Worm (Caenorhabditis elegans): Measurements from ENCODE around the gene swt-2.

DNA sequence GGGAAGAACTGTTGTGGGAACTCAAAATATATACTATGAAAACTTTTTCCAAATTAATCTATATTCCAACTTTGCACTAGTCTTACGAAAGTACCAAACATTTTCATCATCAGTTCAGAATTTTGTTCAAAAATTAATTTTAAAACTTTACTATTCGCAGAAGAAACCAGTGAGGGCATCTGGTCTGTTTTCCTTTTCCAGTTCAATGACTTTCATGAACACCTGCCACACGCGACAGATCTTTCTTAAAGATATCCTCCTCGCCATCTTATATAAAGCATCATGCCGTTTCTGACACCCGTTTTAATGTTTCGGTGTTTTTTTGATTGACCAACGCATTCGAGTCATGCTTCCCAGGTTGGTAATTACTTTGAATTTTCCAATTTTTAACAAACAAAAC, 3.0 kb downstream of the swt-2 start, which contains the start of gene C54F6.3:
- TF ChIP-seq pqm-1 (tag; optimal IDR thresholded peaks at IDR 0.05) (no peak), ceh-82 (tag; optimal IDR thresholded peaks at IDR 0.05) (no peak), unc-62 (GFP tag; optimal IDR thresholded peaks at IDR 0.05) (no peak), eor-1 (tag; optimal IDR thresholded peaks at IDR 0.05) (no peak), fkh-10 (GFP tag; optimal IDR thresholded peaks at IDR 0.05) (no peak), egl-5 (tag; optimal IDR thresholded peaks at IDR 0.05) (no peak), skn-1 (tag; optimal IDR thresholded peaks at IDR 0.05) (no peak), lin-39 (tag; optimal IDR thresholded peaks at IDR 0.05) (no peak)
